Fruit fly (Drosophila melanogaster): ENCODE measurements around the gene Sptr.

dm6 chrX:8444883-8445572 lies 19.2 kb downstream of the Sptr start:
- TF ChIP-seq CrebA (GFP tag; optimal IDR thresholded peaks at IDR 0.05; ENCODE audit: borderline replicate concordance): no peak
- no peak for TF ChIP-seq usp (GFP tag; optimal IDR thresholded peaks at IDR 0.05)
- TF ChIP-seq tai (GFP tag; optimal IDR thresholded peaks at IDR 0.05): no peak
- TF ChIP-seq h (GFP tag; optimal IDR thresholded peaks at IDR 0.05): no peak
- no peak for TF ChIP-seq Jra (GFP tag; optimal IDR thresholded peaks at IDR 0.05)
- TF ChIP-seq Hnf4 (GFP tag; optimal IDR thresholded peaks at IDR 0.05): no peak
- TF ChIP-seq Vsx2 (GFP tag; optimal IDR thresholded peaks at IDR 0.05; ENCODE audit: partially characterized antibody): no peak
- no peak for TF ChIP-seq psq (GFP tag; optimal IDR thresholded peaks at IDR 0.05)
- TF ChIP-seq Hr78 (GFP tag; optimal IDR thresholded peaks at IDR 0.05): no peak
- TF ChIP-seq jim (GFP tag; optimal IDR thresholded peaks at IDR 0.05): no peak
- TF ChIP-seq br (GFP tag; optimal IDR thresholded peaks at IDR 0.05): no peak
- TF ChIP-seq fru (GFP tag; optimal IDR thresholded peaks at IDR 0.05): no peak
